Worm (Caenorhabditis elegans): ENCODE data around the gene srh-16.

DNA sequence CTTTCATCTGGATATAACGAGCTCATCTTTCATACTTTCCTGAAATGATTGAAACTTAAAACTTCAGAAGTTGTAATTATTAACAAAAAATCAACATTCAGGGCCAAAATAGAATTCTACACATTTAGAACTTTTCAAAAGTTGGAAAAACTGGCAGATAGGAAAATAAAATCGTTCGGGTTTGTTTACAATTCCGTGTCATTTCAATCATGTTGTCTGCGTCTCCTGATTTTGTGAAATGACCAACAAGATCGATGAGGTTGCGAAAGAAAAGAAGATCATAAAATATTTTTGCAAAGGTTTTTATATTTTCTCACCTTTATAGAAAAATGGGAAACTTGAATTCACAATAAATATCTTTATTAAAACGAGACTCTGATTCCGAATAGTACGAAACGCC lies 3.1 kb upstream of the srh-16 start, which contains the start of gene rskd-1:
- TF ChIP-seq elt-3 (tag; optimal IDR thresholded peaks at IDR 0.05): no peak
- no peak for TF ChIP-seq isw-1 (GFP tag; IDR thresholded peaks at IDR 0.05)
- TF ChIP-seq nhr-71 (tag; optimal IDR thresholded peaks at IDR 0.05): peak; percentile 6
- TF ChIP-seq ceh-82 (tag; optimal IDR thresholded peaks at IDR 0.05): no peak
- TF ChIP-seq ztf-11 (tag; optimal IDR thresholded peaks at IDR 0.05): no peak
- TF ChIP-seq xbp-1 (tag; optimal IDR thresholded peaks at IDR 0.05): no peak
- TF ChIP-seq ets-5 (GFP tag; IDR thresholded peaks at IDR 0.05): no peak
- no peak for TF ChIP-seq unc-62 (GFP tag; optimal IDR thresholded peaks at IDR 0.05)
- no peak for TF ChIP-seq lin-39 (tag; optimal IDR thresholded peaks at IDR 0.05)
- no peak for TF ChIP-seq sptf-1 (tag; optimal IDR thresholded peaks at IDR 0.05)

Measured in whole organism, L1 larva.